Worm (Caenorhabditis elegans) whole organism, midembryonic: ENCODE results near the gene F25B3.2.

Experiments used
- T22C8.4 ChIP-seq: fragments of 200-800 bp; sonication (Bioruptor generic); IDR thresholded peaks from 2 replicates; pipeline ENCODE4 v1.3.6; 2022; ENCODE audit warnings: missing genetic modification characterization, missing compliant biosample characterization
- cog-1 ChIP-seq: sonication (generic microtip); optimal IDR thresholded peaks from 2 replicates; lab custom pipeline; 2016; ENCODE audit warnings: missing genetic modification characterization, missing compliant biosample characterization
- flt-1 ChIP-seq: fragments of 200-800 bp; sonication (Bioruptor generic); IDR thresholded peaks from 2 replicates; pipeline ENCODE4 v1.3.6; 2022; ENCODE audit warnings: missing genetic modification characterization, missing compliant biosample characterization
- klf-2 ChIP-seq: fragments of 200-800 bp; sonication (Bioruptor generic); conservative IDR thresholded peaks from 2 replicates; pipeline ENCODE4 v1.3.6; 2022; ENCODE audit warnings: missing genetic modification reagents, missing genetic modification characterization, missing compliant biosample characterization
- med-1 ChIP-seq: sonication (generic microtip); optimal IDR thresholded peaks from 2 replicates; lab custom pipeline; 2017; ENCODE audit warnings: missing genetic modification characterization, mild to moderate bottlenecking, missing compliant biosample characterization, antibody characterized with exemption, missing genetic modification reagents; ENCODE audit not compliant: insufficient read depth
- ref-1 ChIP-seq: fragments of 200-800 bp; sonication (Bioruptor generic); conservative IDR thresholded peaks from 2 replicates; pipeline ENCODE4 v1.3.6; 2022; ENCODE audit warnings: missing genetic modification reagents, missing genetic modification characterization, missing compliant biosample characterization
- tab-1 ChIP-seq: fragments of 200-800 bp; sonication (Bioruptor generic); IDR thresholded peaks from 2 replicates; pipeline ENCODE4 v1.3.6; 2022; ENCODE audit warnings: missing genetic modification characterization, missing compliant biosample characterization
- ztf-23 ChIP-seq: fragments of 200-800 bp; sonication (Bioruptor generic); IDR thresholded peaks from 2 replicates; pipeline ENCODE4 v1.3.6; 2022; ENCODE audit warnings: missing genetic modification reagents, missing genetic modification characterization, missing compliant biosample characterization
- ztf-29 ChIP-seq: fragments of 200-800 bp; sonication (Bioruptor generic); IDR thresholded peaks from 2 replicates; pipeline ENCODE4 v1.3.6; 2022; ENCODE audit warnings: missing genetic modification reagents, missing genetic modification characterization, missing compliant biosample characterization

The F25B3.2 gene

DNA sequence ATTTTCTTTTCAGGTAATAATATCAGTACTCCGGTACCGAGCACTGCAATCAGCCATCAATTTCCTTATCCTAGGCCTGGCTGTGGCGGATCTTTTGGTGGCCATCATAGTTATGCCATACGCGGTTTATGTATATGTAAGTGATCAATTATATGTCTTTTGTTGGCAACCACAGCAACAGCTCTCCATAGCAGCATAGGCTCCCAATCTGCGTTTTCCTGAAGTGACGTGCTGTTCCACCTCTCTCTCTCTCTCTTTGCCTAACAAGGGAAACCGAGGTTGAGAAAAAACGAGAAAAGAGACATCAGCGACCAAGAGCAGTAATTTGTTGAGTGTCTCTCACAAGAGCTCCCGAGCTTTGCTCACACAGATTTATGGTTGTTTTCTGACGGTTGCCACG is 32.1 kb downstream of the F25B3.2 start:
- TF ChIP-seq klf-2 (GFP tag; lab: Robert Waterston, UW) = no peak
- no peak for TF ChIP-seq ztf-23 (GFP tag; lab: Robert Waterston, UW)
- TF ChIP-seq flt-1 = no peak
- no peak for TF ChIP-seq ref-1
- no peak for TF ChIP-seq tab-1 (GFP tag; lab: Robert Waterston, UW)
- no peak for TF ChIP-seq T22C8.4 (GFP tag; lab: Robert Waterston, UW)
- TF ChIP-seq ztf-29 (GFP tag; lab: Robert Waterston, UW) = no peak
- TF ChIP-seq med-1 (GFP tag; lab: Kevin White, UChicago) = no peak
- no peak for TF ChIP-seq cog-1

DNA sequence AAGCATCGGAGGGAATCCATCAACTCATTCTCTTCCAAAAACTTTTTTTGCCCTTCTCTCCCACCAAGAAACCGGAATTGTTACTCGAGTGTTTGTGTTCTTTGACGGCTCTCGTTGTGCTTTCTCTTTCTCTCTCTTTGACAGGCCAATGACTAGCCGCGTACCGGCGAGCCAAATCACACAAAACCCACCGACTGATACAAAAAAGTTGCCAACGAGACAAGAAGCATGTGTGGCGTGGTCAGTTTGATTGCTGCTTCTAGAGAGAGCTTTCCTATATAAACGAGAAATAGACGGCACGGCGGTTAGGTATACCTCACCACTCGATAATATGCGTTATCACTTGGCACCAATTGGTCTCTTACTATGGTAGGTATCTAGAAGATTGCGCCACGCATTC is 38.6 kb downstream of the F25B3.2 start, which contains the start of gene pqn-63:
Gene pqn-63, plus strand, starts transcription at position 307 of the 400 bp plus-strand sequence.
- TF ChIP-seq T22C8.4 (GFP tag; lab: Robert Waterston, UW) = no peak
- TF ChIP-seq ztf-23 (GFP tag; lab: Robert Waterston, UW) = no peak
- TF ChIP-seq klf-2 (GFP tag; lab: Robert Waterston, UW) = no peak
- no peak for TF ChIP-seq tab-1 (GFP tag; lab: Robert Waterston, UW)
- TF ChIP-seq flt-1 = no peak
- TF ChIP-seq ref-1 = no peak
- no peak for TF ChIP-seq ztf-29 (GFP tag; lab: Robert Waterston, UW)
- TF ChIP-seq med-1 (GFP tag; lab: Kevin White, UChicago) = no peak
- no peak for TF ChIP-seq cog-1

DNA sequence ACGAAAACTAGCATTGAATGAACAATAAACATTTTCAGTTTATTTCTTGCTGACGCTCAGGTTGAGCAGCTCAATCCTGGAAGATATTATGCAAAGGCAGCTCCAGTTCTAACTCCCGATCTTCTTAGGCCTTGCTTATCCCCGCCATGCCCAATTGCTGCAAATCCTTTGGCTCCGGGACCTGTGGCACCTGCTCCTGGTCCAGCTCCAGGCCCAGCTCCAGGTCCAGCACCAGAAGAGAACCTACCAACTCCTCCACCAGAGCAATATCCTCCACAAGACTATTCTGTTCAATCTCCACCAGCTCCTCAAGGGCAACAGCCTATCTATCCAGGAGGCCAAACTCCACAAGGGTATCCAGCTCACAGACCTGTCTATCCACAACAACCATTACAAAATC is 39.0 kb downstream of the F25B3.2 start:
- TF ChIP-seq ztf-29 (GFP tag; lab: Robert Waterston, UW) = no peak
- TF ChIP-seq klf-2 (GFP tag; lab: Robert Waterston, UW) = no peak
- no peak for TF ChIP-seq tab-1 (GFP tag; lab: Robert Waterston, UW)
- TF ChIP-seq ref-1 = no peak
- no peak for TF ChIP-seq flt-1
- TF ChIP-seq cog-1 = no peak
- TF ChIP-seq ztf-23 (GFP tag; lab: Robert Waterston, UW) = no peak
- TF ChIP-seq med-1 (GFP tag; lab: Kevin White, UChicago) = no peak
- no peak for TF ChIP-seq T22C8.4 (GFP tag; lab: Robert Waterston, UW)

DNA sequence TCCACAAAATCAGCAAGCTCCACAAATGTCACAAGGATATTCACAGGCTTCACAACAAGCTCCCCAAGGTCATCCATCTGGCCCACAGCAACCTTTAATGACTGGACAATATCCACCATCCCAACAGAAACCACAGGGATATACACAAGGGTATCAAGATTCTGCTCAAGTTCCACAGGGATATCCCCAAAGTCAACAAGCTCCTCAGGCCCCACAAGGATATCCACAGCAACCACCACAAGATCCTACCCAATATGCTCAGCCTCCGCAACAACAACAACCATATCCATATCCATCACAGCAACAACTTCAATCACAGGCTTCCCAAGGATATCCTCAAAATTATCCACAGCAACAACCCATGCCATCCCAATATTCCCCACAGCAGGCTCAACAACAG is 39.6 kb downstream of the F25B3.2 start:
- TF ChIP-seq T22C8.4 (GFP tag; lab: Robert Waterston, UW) = no peak
- TF ChIP-seq ref-1 = no peak
- no peak for TF ChIP-seq cog-1
- TF ChIP-seq flt-1 = no peak
- no peak for TF ChIP-seq klf-2 (GFP tag; lab: Robert Waterston, UW)
- TF ChIP-seq tab-1 (GFP tag; lab: Robert Waterston, UW) = no peak
- TF ChIP-seq med-1 (GFP tag; lab: Kevin White, UChicago) = no peak
- no peak for TF ChIP-seq ztf-23 (GFP tag; lab: Robert Waterston, UW)
- no peak for TF ChIP-seq ztf-29 (GFP tag; lab: Robert Waterston, UW)

DNA sequence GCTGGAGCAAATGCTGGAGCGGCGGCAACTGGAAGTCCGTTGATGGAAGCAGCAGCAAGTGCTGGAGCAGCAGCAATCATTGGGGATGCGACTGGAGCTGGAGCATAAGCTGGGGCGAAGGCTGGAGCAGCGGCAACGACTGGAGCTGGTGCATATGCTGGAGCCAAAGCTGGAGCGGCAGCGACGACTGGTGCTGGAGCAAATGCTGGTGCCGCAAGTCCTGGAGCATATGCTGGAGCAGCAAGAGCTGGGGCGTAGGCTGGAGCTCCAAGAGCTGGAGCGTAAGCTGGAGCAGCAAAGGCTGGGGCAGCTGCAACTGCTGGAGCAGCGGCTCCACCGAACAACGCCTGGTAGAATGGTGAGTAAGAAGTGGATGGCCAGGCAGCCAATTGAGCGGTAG is 41.3 kb downstream of the F25B3.2 start:
- no peak for TF ChIP-seq med-1 (GFP tag; lab: Kevin White, UChicago)
- 0 out of 2 replicates have a peak, but pooled peaks have one; percentile 18 for TF ChIP-seq T22C8.4 (GFP tag; lab: Robert Waterston, UW)

DNA sequence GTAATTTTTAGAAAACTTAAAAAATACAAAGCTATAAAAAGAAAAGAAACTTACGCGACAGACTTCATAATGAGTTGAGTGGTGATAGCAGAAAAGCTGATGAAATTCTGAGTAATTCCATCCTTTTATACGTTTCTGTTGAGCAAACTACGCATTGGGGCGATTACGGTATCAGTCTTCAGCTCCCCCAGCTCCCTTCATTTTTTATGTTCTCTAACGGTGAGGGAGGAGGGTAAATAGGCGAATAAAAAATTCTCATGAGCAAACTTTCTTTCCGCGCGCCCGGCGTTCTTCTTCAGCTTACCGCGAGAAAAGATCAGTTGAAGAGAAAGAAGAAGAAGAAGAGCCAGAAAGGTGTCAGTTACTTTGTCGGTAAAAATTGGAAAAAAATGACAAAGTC is 41.8 kb downstream of the F25B3.2 start, which contains the start of gene idpc-7:
Gene idpc-7, minus strand, starts transcription at position 101 of the 400 bp plus-strand sequence.
- TF ChIP-seq ztf-29 (GFP tag; lab: Robert Waterston, UW) (no peak), med-1 (GFP tag; lab: Kevin White, UChicago) (no peak), T22C8.4 (GFP tag; lab: Robert Waterston, UW) (no peak), tab-1 (GFP tag; lab: Robert Waterston, UW) (no peak), cog-1 (no peak), ref-1 (no peak), ztf-23 (GFP tag; lab: Robert Waterston, UW) (no peak), klf-2 (GFP tag; lab: Robert Waterston, UW) (no peak)

DNA sequence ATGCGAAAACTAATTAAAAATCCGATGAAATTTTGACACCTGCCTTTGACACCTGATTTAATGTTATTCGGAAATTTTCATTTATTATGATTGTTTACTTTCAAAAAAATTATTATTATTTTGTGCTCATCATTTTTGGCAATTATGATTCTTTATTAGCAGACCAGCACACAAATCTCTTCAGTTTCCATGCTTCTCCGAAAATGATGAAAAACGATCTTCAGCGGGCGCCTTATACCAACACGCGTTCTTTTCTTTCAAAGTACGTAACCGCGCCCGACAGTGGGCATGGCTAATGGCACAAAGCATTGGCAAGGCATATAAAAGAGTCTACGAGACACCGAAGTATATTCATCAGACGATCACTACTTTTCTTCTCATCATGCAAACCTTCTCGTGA is 42.8 kb downstream of the F25B3.2 start, which contains the start of gene idpc-6:
Gene idpc-6, plus strand, starts transcription at position 301 of the 400 bp plus-strand sequence.
- no peak for TF ChIP-seq tab-1 (GFP tag; lab: Robert Waterston, UW)

DNA sequence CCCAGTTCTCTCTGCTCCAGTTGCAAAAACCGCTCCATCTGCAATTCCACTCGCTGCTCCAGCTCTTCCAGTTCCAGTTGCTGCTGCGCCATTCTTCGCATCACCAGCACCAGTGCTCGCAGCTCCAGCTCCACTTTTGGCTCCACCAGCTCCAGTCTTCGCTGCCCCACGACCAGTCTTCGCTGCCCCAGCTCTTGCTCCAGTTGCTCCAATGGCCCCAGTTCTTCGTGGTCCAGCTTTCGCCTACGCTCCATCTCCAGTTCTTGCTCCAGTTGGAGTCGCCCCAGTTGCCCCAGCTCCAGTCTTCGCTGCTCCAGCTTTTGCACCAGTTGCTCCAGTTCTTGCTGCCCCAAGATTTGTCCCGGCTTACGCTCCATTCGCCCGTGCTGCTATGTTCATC is 43.3 kb downstream of the F25B3.2 start:
- TF ChIP-seq ztf-29 (GFP tag; lab: Robert Waterston, UW) (no peak), ztf-23 (GFP tag; lab: Robert Waterston, UW) (no peak), med-1 (GFP tag; lab: Kevin White, UChicago) (no peak), ref-1 (no peak), flt-1 (0 out of 2 replicates have a peak, but pooled peaks have one; percentile 35)

DNA sequence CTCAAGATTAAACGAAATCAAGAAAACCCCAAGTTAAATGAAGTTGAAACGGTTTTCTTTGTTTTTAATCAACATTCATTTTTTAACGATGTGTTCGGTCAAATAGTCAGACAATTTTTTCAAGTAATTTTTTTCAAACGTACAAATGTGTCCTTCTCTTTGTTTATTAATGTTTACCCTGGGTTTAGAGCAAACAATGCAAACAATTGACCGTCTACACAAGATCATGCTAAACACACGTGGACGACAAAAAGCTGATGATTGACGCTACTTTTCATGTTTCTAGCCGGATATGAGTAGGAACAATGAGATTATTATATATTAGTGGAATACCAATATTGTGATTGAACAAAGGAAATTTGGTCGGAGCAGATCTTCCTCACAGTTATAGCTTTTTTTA is 44.3 kb downstream of the F25B3.2 start:
- TF ChIP-seq tab-1 (GFP tag; lab: Robert Waterston, UW) (no peak), ztf-23 (GFP tag; lab: Robert Waterston, UW) (no peak), flt-1 (no peak)

DNA sequence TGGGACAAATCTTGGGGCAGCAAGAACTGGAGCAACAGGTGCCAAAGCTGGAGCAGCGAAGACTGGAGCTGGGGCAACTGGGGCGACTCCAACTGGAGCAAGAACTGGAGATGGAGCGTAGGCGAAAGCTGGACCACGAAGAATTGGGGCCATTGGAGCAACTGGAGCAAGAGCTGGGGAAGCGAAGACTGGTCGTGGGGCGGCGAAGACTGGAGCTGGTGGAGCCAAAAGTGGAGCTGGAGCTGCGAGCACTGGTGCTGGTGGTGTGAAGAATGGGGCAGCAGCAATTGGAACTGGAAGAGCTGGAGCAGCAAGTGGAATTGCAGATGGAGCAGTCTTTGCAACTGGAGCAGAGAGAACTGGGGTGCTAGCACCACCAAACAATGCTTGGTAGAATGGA is 45.2 kb downstream of the F25B3.2 start:
- 0 out of 2 replicates have a peak, but pooled peaks have one; percentile 30 for TF ChIP-seq ztf-23 (GFP tag; lab: Robert Waterston, UW)

DNA sequence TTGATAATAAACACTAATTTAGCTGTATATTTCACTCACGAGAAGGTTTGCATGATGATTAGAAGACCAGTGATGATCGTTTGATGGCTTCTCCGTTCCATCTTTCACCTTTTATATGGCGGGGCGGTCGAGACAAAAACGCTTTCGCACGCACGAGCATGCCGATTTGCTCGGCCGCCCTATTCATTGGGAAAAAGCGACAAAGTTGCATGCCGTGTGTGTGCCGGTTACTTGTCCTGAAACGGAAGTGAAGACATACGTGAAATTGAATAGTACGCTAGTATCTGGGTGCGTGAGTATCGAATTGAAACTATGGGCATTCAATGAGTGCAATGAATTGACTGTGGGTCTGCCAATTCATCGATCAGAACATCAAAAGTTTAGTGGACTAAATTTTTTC is 45.7 kb downstream of the F25B3.2 start, which contains the start of gene idpc-5:
Gene idpc-5, minus strand, starts transcription at position 101 of the 400 bp plus-strand sequence.
- TF ChIP-seq T22C8.4 (GFP tag; lab: Robert Waterston, UW) = no peak
- TF ChIP-seq cog-1 = no peak
- no peak for TF ChIP-seq med-1 (GFP tag; lab: Kevin White, UChicago)
- TF ChIP-seq ztf-29 (GFP tag; lab: Robert Waterston, UW) = no peak
- no peak for TF ChIP-seq ztf-23 (GFP tag; lab: Robert Waterston, UW)
- TF ChIP-seq flt-1 = no peak
- no peak for TF ChIP-seq tab-1 (GFP tag; lab: Robert Waterston, UW)
